Worm (Caenorhabditis elegans): Measurements from ENCODE around the gene E02A10.3.

ce11 chrV:12541207-12541606 lies 38.2 kb upstream of the E02A10.3 start:
- no peak for TF ChIP-seq athp-1 (tag; optimal IDR thresholded peaks at IDR 0.05)
- TF ChIP-seq unc-62 (GFP tag; optimal IDR thresholded peaks at IDR 0.05) = no peak
- no peak for TF ChIP-seq hmg-20 (GFP tag; IDR thresholded peaks at IDR 0.05)
- no peak for TF ChIP-seq snpc-4 (GFP tag; optimal IDR thresholded peaks at IDR 0.05)
- TF ChIP-seq snpc-4 (tag; optimal IDR thresholded peaks at IDR 0.05) = no peak
- no peak for TF ChIP-seq lir-1 (GFP tag; conservative IDR thresholded peaks at IDR 0.05)

Data from whole organism, young adult.